Fruit fly (Drosophila melanogaster): ENCODE data around the gene CG8565.

CG8565 gene

DNA sequence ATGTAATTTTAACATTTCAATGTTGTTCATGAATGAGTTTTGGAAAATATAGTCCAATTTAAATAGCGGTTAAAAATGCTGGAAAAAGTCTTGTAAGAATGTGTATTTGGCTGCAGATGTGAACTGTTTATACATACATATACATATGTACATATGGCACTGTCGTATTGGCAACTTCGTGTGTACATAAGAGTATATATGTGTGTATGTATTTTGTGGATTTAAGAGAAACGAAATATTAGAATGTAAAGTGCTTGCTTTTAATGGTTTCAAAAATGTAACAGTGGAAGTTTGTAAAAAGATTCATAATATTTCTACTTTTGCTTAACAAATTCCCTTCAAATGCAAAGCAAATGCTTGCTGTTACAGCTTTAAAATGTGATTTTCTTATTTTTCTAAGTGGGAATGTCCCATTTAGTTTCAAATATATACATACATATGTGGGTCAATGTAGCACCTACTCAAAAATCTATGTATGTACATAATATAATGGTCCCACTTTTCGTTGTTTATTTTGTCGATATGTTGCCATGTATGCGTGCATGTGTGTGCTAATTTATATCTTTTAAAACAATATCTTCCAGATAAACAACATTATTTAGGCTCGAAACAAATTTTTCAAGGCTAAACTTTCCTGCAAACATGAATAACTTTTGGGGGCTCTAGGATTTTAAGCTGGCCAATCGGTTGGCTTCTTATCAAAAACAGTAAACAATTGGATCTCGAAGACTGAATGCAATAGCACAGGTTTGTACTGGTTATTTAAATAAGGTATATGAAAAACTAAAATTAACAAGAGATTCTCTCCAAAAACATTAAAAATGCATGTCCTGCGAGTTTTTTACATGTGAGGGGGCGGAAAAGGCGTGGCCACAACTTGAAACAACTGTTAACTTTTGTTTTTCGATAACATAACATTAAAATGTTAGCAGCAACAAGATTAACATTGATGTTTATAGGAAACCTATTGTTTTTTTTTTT, 33.4 kb downstream of the CG8565 start (continued):
- TF ChIP-seq Hmx (GFP tag; optimal IDR thresholded peaks at IDR 0.05) (no peak), salm (tag; optimal IDR thresholded peaks at IDR 0.05) (peak; percentile 41), CG7786 (GFP tag; optimal IDR thresholded peaks at IDR 0.05) (peak; percentile 13), HLH3B (GFP tag; IDR thresholded peaks at IDR 0.05) (peak; percentile 47; the same call in 1 of the 2 replicates), ssp (GFP tag; IDR thresholded peaks at IDR 0.05) (peak; percentile 43), Ada2b (GFP tag; IDR thresholded peaks at IDR 0.05) (peak; percentile 23; the same call in 1 of the 2 replicates), Ets65A (GFP tag) (no peak), psq (GFP tag; optimal IDR thresholded peaks at IDR 0.05) (peak; percentile 3), amos (GFP tag; IDR thresholded peaks at IDR 0.05; ENCODE audit: partially characterized antibody) (no peak), Chrac-16 (GFP tag; optimal IDR thresholded peaks at IDR 0.05) (no peak), p53 (GFP tag; optimal IDR thresholded peaks at IDR 0.05) (no peak), CG2120 (GFP tag; optimal IDR thresholded peaks at IDR 0.05) (peak; percentile 57), CG12104 (GFP tag; optimal IDR thresholded peaks at IDR 0.05) (peak; percentile 67), Hr78 (GFP tag; optimal IDR thresholded peaks at IDR 0.05) (no peak), Nf-YA (GFP tag; IDR thresholded peaks at IDR 0.05) (peak; percentile 44; the same call in 1 of the 2 replicates), CG4282 (GFP tag; optimal IDR thresholded peaks at IDR 0.05) (no peak), zen (tag; optimal IDR thresholded peaks at IDR 0.05) (no peak), CG12942 (GFP tag; optimal IDR thresholded peaks at IDR 0.05) (peak; percentile 47), her (GFP tag; optimal IDR thresholded peaks at IDR 0.05) (peak; percentile 42), Vsx1 (GFP tag; optimal IDR thresholded peaks at IDR 0.05) (no peak), HmgZ (tag; optimal IDR thresholded peaks at IDR 0.05) (peak; percentile 80), CG12744 (GFP tag; optimal IDR thresholded peaks at IDR 0.05) (peak; percentile 60), Meics (GFP tag; optimal IDR thresholded peaks at IDR 0.05) (no peak), CG9215 (GFP tag; IDR thresholded peaks at IDR 0.05) (no peak), HLH4C (GFP tag; IDR thresholded peaks at IDR 0.05; ENCODE audit: partially characterized antibody) (no peak), H2.0 (GFP tag; IDR thresholded peaks at IDR 0.05) (no peak), CG12219 (GFP tag; optimal IDR thresholded peaks at IDR 0.05) (peak; percentile 68), trh (GFP tag; optimal IDR thresholded peaks at IDR 0.05) (peak; percentile 25), CG6765 (GFP tag; optimal IDR thresholded peaks at IDR 0.05) (peak; percentile 86), Hr39 (optimal IDR thresholded peaks at IDR 0.05) (no peak), br (optimal IDR thresholded peaks at IDR 0.05) (no peak), Atf-2 (GFP tag; optimal IDR thresholded peaks at IDR 0.05) (peak; percentile 39), gce (GFP tag; IDR thresholded peaks at IDR 0.05) (peak; percentile 25; the same call in 1 of the 3 replicates), CG9932 (GFP tag; IDR thresholded peaks at IDR 0.05) (no peak), Usf (GFP tag; optimal IDR thresholded peaks at IDR 0.05) (no peak), CG7745 (tag; optimal IDR thresholded peaks at IDR 0.05) (no peak), CG2129 (GFP tag; IDR thresholded peaks at IDR 0.05; ENCODE audit: partially characterized antibody) (no peak), Rx (GFP tag; IDR thresholded peaks at IDR 0.05) (no peak), repo (GFP tag; optimal IDR thresholded peaks at IDR 0.05) (peak; percentile 51), Aef1 (GFP tag; IDR thresholded peaks at IDR 0.05) (no peak), CG16779 (GFP tag; IDR thresholded peaks at IDR 0.05) (no peak), CG12769 (tag; optimal IDR thresholded peaks at IDR 0.05) (no peak), CG34224 (GFP tag; IDR thresholded peaks at IDR 0.05; ENCODE audit: partially characterized antibody) (no peak), C15 (GFP tag; IDR thresholded peaks at IDR 0.05) (no peak), cato (GFP tag; optimal IDR thresholded peaks at IDR 0.05; ENCODE audit: borderline replicate concordance) (no peak), sna (GFP tag; IDR thresholded peaks at IDR 0.05; ENCODE audit: partially characterized antibody) (no peak), CG1602 (GFP tag; optimal IDR thresholded peaks at IDR 0.05) (peak; percentile 40), NC2β (GFP tag; optimal IDR thresholded peaks at IDR 0.05) (peak; percentile 28), slp2 (GFP tag; optimal IDR thresholded peaks at IDR 0.05) (no peak), CG33213 (GFP tag; optimal IDR thresholded peaks at IDR 0.05) (peak; percentile 68)

Data from whole organism, embryonic.